Worm (Caenorhabditis elegans): ENCODE data around the gene scl-27.

- TF ChIP-seq rpc-1 (optimal IDR thresholded peaks at IDR 0.05) (no peak), rpc-1 (tag; optimal IDR thresholded peaks at IDR 0.05) (no peak), tlf-1 (GFP tag; optimal IDR thresholded peaks at IDR 0.05) (no peak), dox-1 (GFP tag; IDR thresholded peaks at IDR 0.05) (no peak), ztf-22 (GFP tag; optimal IDR thresholded peaks at IDR 0.05) (no peak), sptf-2 (GFP tag; optimal IDR thresholded peaks at IDR 0.05) (no peak), nhr-90 (tag; optimal IDR thresholded peaks at IDR 0.05) (no peak), chd-7 (tag; optimal IDR thresholded peaks at IDR 0.05) (no peak), rcor-1 (GFP tag; IDR thresholded peaks at IDR 0.05) (no peak), ama-1 (optimal IDR thresholded peaks at IDR 0.05) (no peak), ama-1 (GFP tag; optimal IDR thresholded peaks at IDR 0.05) (no peak)
Measured at ce11 chrV:361291-361690, 38.5 kb upstream of the scl-27 start.
